Worm (Caenorhabditis elegans) whole organism, L4 larva: ENCODE measurements around the gene ZK262.8.

Experiments used
- T20F7.1 ChIP-seq: fragments of 200-800 bp; sonication (Bioruptor generic); optimal IDR thresholded peaks from 2 replicates; lab custom pipeline; 2018; ENCODE audit warnings: mild to moderate bottlenecking, missing genetic modification characterization, missing compliant biosample characterization
- Y5F2A.4 ChIP-seq: fragments of 200-800 bp; sonication (Bioruptor generic); optimal IDR thresholded peaks from 2 replicates; lab custom pipeline; 2018; ENCODE audit warnings: mild to moderate bottlenecking, missing genetic modification characterization, missing compliant biosample characterization
- aha-1 ChIP-seq: fragments of 150-350 bp; peaks from one replicate; lab custom pipeline; 2014; ENCODE audit warnings: missing biosample characterization, missing genetic modification characterization
- dpl-1 ChIP-seq: fragments of 150-350 bp; optimal IDR thresholded peaks from 2 replicates; lab custom pipeline; 2014; ENCODE audit warnings: missing biosample characterization, missing genetic modification reagents, missing genetic modification characterization
- lin-13 ChIP-seq: fragments of 150-350 bp; optimal IDR thresholded peaks from 2 replicates; lab custom pipeline; 2014; ENCODE audit warnings: missing biosample characterization, missing genetic modification reagents, missing genetic modification characterization
- nhr-237 ChIP-seq: sonication (generic microtip); optimal IDR thresholded peaks from 2 replicates; lab custom pipeline; 2017; ENCODE audit warnings: missing biosample characterization, missing genetic modification characterization
- set-16 ChIP-seq: fragments of 200-800 bp; sonication (Bioruptor generic); IDR thresholded peaks from 2 replicates; pipeline ENCODE4 v1.3.6; 2022; ENCODE audit warnings: missing genetic modification reagents, missing genetic modification characterization, missing compliant biosample characterization
- unc-62 ChIP-seq, 3 experiments: fragments of 150-350 bp in 1 of 3; sonication (generic microtip); optimal IDR thresholded peaks in 2 of 3; peaks in 1 of 3; 1 replicate in 1 of 3; 2 replicates in 2 of 3; lab custom pipeline; 2014 to 2017; ENCODE audit warnings: missing biosample characterization in 3 of 3, missing genetic modification characterization in 3 of 3, missing genetic modification reagents in 3 of 3, missing genotype in 1 of 3
- ztf-11 ChIP-seq: fragments of 150-350 bp; optimal IDR thresholded peaks from 2 replicates; lab custom pipeline; 2014; ENCODE audit warnings: missing biosample characterization, missing genetic modification characterization

DNA sequence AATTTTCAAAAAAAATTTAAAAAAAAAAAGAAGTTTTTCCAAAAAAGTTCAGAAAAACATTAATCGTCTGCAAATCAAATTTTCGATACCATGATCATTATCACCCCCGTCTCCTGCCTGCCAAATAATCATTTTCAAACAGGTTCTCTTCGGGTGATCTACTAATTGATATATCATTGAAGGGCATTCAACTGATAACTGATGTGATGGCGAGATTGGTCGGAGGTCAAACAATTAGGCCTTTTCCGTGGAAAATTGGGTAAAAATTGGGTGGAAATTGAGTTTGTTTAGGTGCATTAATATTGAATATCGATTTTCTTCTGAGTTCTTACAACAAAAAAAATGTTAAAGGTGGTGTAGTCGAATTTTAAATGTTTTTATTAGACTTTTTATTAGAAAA lies 49.0 kb downstream of the ZK262.8 start, which contains the start of gene Y51A2D.18:
- no peak for TF ChIP-seq unc-62 (GFP tag; optimal IDR thresholded peaks at IDR 0.05 in 1 of 2; lab: Kevin White, UChicago)
- no peak for TF ChIP-seq unc-62 (tag; optimal IDR thresholded peaks at IDR 0.05; lab: Kevin White, UChicago)
- TF ChIP-seq Y5F2A.4 (GFP tag; lab: Kevin White, UChicago), result no peak
- no peak for TF ChIP-seq ztf-11 (tag; lab: Kevin White, UChicago)
- no peak for TF ChIP-seq aha-1 (tag; lab: Kevin White, UChicago)
- no peak for TF ChIP-seq nhr-237 (tag; lab: Kevin White, UChicago)
- TF ChIP-seq dpl-1 (GFP tag; lab: Kevin White, UChicago), result no peak
- no peak for TF ChIP-seq T20F7.1 (GFP tag; lab: Kevin White, UChicago)
- TF ChIP-seq lin-13 (GFP tag; lab: Kevin White, UChicago), result no peak
- TF ChIP-seq set-16 (GFP tag; lab: Robert Waterston, UW), result no peak
